Fruit fly (Drosophila melanogaster): ENCODE measurements around the gene CG8679.

dm6 chr2L:21189273-21189781 is 29.0 kb downstream of the CG8679 start:
- TF ChIP-seq CG8478 (optimal IDR thresholded peaks at IDR 0.05) = no peak
- no peak for TF ChIP-seq CTCF (optimal IDR thresholded peaks at IDR 0.05)
